Worm (Caenorhabditis elegans) whole organism, young adult: Measurements from ENCODE around the gene Y48A6B.8.

Source experiments
- ZK185.1 ChIP-seq: sonication (generic microtip); optimal IDR thresholded peaks from 2 replicates; lab custom pipeline; 2016; ENCODE audit warnings: mild to moderate bottlenecking, missing genetic modification characterization, missing compliant biosample characterization; ENCODE audit not compliant: poor library complexity, severe bottlenecking
- nhr-120 ChIP-seq: fragments of 200-800 bp; sonication (Bioruptor generic); IDR thresholded peaks from 2 replicates; pipeline ENCODE4 v1.3.6; 2022; ENCODE audit warnings: missing genetic modification characterization, missing compliant biosample characterization
- pbrm-1 ChIP-seq: fragments of 200-800 bp; sonication (Bioruptor generic); IDR thresholded peaks from 2 replicates; pipeline ENCODE4 v1.3.6; 2022; ENCODE audit warnings: missing genetic modification reagents, missing genetic modification characterization, missing compliant biosample characterization

DNA sequence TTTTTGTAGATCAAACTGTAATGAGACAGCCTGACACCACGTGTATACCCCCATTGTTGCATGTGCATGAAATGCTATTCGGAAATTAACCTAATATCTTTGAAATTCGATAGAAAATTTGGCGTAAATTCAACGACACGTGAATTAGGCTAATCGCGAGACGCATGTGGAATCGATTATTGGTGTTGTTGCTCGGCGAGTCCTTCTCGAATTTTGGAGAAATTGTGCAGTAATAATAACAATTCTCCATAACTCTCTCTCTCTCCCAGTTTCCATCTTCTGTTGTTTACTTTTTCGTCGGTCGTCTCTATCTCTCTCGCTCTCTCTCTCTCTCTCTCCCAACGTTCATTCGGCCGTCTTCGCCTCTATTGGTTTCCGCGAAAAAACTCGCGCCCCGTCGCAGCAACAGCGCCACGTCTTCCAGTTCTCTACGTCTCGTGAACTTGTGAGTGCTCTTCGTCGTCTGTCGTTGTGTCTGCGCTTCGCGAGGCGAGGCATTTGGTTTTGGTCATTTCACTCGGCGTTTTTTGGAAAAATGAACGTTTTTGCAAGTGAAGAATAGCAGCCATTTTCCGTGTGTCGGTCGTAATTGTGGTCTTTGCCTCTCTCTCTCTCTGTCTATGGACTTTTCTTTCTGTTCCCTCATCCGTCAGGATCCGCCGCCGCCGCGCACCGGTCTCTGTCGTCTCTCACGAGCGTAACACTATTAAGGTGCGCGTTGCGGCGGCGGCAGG, 25.5 kb upstream of the Y48A6B.8 start:
- no peak for TF ChIP-seq pbrm-1
- no peak for TF ChIP-seq nhr-120 (GFP tag; lab: Robert Waterston, UW)
- TF ChIP-seq ZK185.1 (tag; lab: Kevin White, UChicago), result no peak
